Worm (Caenorhabditis elegans) whole organism, late embryonic: Measurements from ENCODE around the gene R160.13.

Source experiments
- C38D4.7 ChIP-seq: fragments of 200-800 bp; sonication (Bioruptor generic); optimal IDR thresholded peaks from 2 replicates; lab custom pipeline; 2018; ENCODE audit warnings: mild to moderate bottlenecking, missing genetic modification characterization, moderate library complexity, missing compliant biosample characterization
- F13H6.1 ChIP-seq: sonication (generic microtip); optimal IDR thresholded peaks from 2 replicates; lab custom pipeline; 2016; ENCODE audit warnings: missing genetic modification characterization, missing compliant biosample characterization
- K02D7.2 ChIP-seq: sonication (generic microtip); optimal IDR thresholded peaks from 2 replicates; lab custom pipeline; 2017; ENCODE audit warnings: mild to moderate bottlenecking, missing genetic modification characterization, missing compliant biosample characterization
- K09A11.1 ChIP-seq: sonication (generic microtip); optimal IDR thresholded peaks from 2 replicates; lab custom pipeline; 2017; ENCODE audit warnings: antibody characterized with exemption, mild to moderate bottlenecking, missing genetic modification characterization, missing compliant biosample characterization; ENCODE audit not compliant: insufficient read depth
- Y22D7AL.16 ChIP-seq: sonication (generic microtip); optimal IDR thresholded peaks from 2 replicates; lab custom pipeline; 2016; ENCODE audit warnings: missing genetic modification characterization, missing compliant biosample characterization
- ahr-1 ChIP-seq: sonication (generic microtip); optimal IDR thresholded peaks from 2 replicates; lab custom pipeline; 2016; ENCODE audit warnings: missing genetic modification characterization, missing compliant biosample characterization
- ama-1 ChIP-seq: fragments of 150-350 bp; optimal IDR thresholded peaks from 2 replicates; lab custom pipeline; 2014
- ceh-14 ChIP-seq: sonication (generic microtip); optimal IDR thresholded peaks from 2 replicates; lab custom pipeline; 2016; ENCODE audit warnings: missing genotype, missing genetic modification characterization, missing compliant biosample characterization
- ceh-18 ChIP-seq: sonication (generic microtip); optimal IDR thresholded peaks from 2 replicates; lab custom pipeline; 2016; ENCODE audit warnings: missing genetic modification characterization, missing compliant biosample characterization
- ceh-2 ChIP-seq: sonication (generic microtip); optimal IDR thresholded peaks from 2 replicates; lab custom pipeline; 2016; ENCODE audit warnings: missing genotype, missing genetic modification characterization, missing compliant biosample characterization
- ceh-22 ChIP-seq: sonication (generic microtip); optimal IDR thresholded peaks from 2 replicates; lab custom pipeline; 2017; ENCODE audit warnings: missing biosample characterization, missing genetic modification characterization
- ceh-24 ChIP-seq: sonication (generic microtip); optimal IDR thresholded peaks from 2 replicates; lab custom pipeline; 2016; ENCODE audit warnings: mild to moderate bottlenecking, missing genetic modification characterization, missing compliant biosample characterization
- ceh-45 ChIP-seq: fragments of 200-800 bp; sonication (Bioruptor generic); IDR thresholded peaks from 2 replicates; pipeline ENCODE4 v1.3.6; 2022; ENCODE audit warnings: missing genetic modification reagents, missing genetic modification characterization, missing compliant biosample characterization
- che-1 ChIP-seq: sonication (generic microtip); optimal IDR thresholded peaks from 2 replicates; lab custom pipeline; 2016; ENCODE audit warnings: mild to moderate bottlenecking, missing genetic modification characterization, missing compliant biosample characterization
- dmd-4 ChIP-seq: sonication (generic microtip); optimal IDR thresholded peaks from 2 replicates; lab custom pipeline; 2016; ENCODE audit warnings: borderline replicate concordance, missing genetic modification characterization, missing compliant biosample characterization
- dve-1 ChIP-seq: sonication (generic microtip); optimal IDR thresholded peaks from 2 replicates; lab custom pipeline; 2017; ENCODE audit warnings: antibody characterized with exemption, mild to moderate bottlenecking, missing genetic modification characterization, missing compliant biosample characterization
- eyg-1 ChIP-seq: sonication (generic microtip); optimal IDR thresholded peaks from 2 replicates; lab custom pipeline; 2016; ENCODE audit warnings: missing genotype, missing genetic modification characterization, missing compliant biosample characterization
- fkh-10 ChIP-seq: fragments of 150-350 bp; optimal IDR thresholded peaks from 2 replicates; lab custom pipeline; 2014; ENCODE audit warnings: missing biosample characterization, missing genetic modification reagents, missing genetic modification characterization
- fkh-6 ChIP-seq: sonication (generic microtip); optimal IDR thresholded peaks from 2 replicates; lab custom pipeline; 2016; ENCODE audit warnings: missing genetic modification characterization, missing compliant biosample characterization
- hlh-13 ChIP-seq: fragments of 200-800 bp; sonication (Bioruptor generic); optimal IDR thresholded peaks from 2 replicates; lab custom pipeline; 2018; ENCODE audit warnings: mild to moderate bottlenecking, missing genetic modification characterization, missing compliant biosample characterization
- hlh-15 ChIP-seq: sonication (generic microtip); optimal IDR thresholded peaks from 2 replicates; lab custom pipeline; 2016; ENCODE audit warnings: missing genetic modification characterization, missing compliant biosample characterization
- hlh-6 ChIP-seq: sonication (generic microtip); optimal IDR thresholded peaks from 2 replicates; lab custom pipeline; 2016; ENCODE audit warnings: missing genotype, missing genetic modification characterization, missing compliant biosample characterization
- lin-11 ChIP-seq: fragments of 200-800 bp; sonication (Bioruptor generic); optimal IDR thresholded peaks from 2 replicates; lab custom pipeline; 2018; ENCODE audit warnings: mild to moderate bottlenecking, missing genetic modification characterization, missing compliant biosample characterization
- nhr-11 ChIP-seq: fragments of 150-350 bp; optimal IDR thresholded peaks from 2 replicates; lab custom pipeline; 2014; ENCODE audit warnings: missing biosample characterization, missing genetic modification characterization
- npax-4 ChIP-seq: sonication (generic microtip); optimal IDR thresholded peaks from 2 replicates; lab custom pipeline; 2016; ENCODE audit warnings: missing genetic modification characterization, missing compliant biosample characterization
- odd-2 ChIP-seq: sonication (generic microtip); optimal IDR thresholded peaks from 2 replicates; lab custom pipeline; 2017; ENCODE audit warnings: antibody characterized with exemption, mild to moderate bottlenecking, missing genetic modification characterization, missing compliant biosample characterization
- pag-3 ChIP-seq: sonication (generic microtip); optimal IDR thresholded peaks from 2 replicates; lab custom pipeline; 2016; ENCODE audit warnings: missing compliant biosample characterization, missing genetic modification characterization, borderline replicate concordance
- pax-1 ChIP-seq: fragments of 150-350 bp; optimal IDR thresholded peaks from 2 replicates; lab custom pipeline; 2014; ENCODE audit warnings: missing biosample characterization, missing genetic modification characterization
- pqm-1 ChIP-seq: sonication (generic microtip); optimal IDR thresholded peaks from 2 replicates; lab custom pipeline; 2016; ENCODE audit warnings: missing genetic modification characterization, missing compliant biosample characterization
- pros-1 ChIP-seq: fragments of 150-350 bp; optimal IDR thresholded peaks from 2 replicates; lab custom pipeline; 2014; ENCODE audit warnings: missing biosample characterization, missing genetic modification reagents, missing genetic modification characterization
- ref-2 ChIP-seq: sonication (generic microtip); optimal IDR thresholded peaks from 2 replicates; lab custom pipeline; 2016; ENCODE audit warnings: missing genetic modification characterization, missing compliant biosample characterization
- rnt-1 ChIP-seq: sonication (generic microtip); optimal IDR thresholded peaks from 2 replicates; lab custom pipeline; 2016; ENCODE audit warnings: missing genetic modification characterization, missing compliant biosample characterization
- sox-2 ChIP-seq: fragments of 200-800 bp; sonication (Bioruptor generic); IDR thresholded peaks from 2 replicates; pipeline ENCODE4 v1.3.6; 2022; ENCODE audit warnings: missing genetic modification reagents, missing genetic modification characterization, missing compliant biosample characterization
- ttx-3 ChIP-seq: sonication (generic microtip); optimal IDR thresholded peaks from 2 replicates; lab custom pipeline; 2016; ENCODE audit warnings: missing genetic modification reagents, missing genetic modification characterization, missing compliant biosample characterization
- unc-3 ChIP-seq, 2 experiments: fragments of 200-800 bp in 1 of 2; sonication (Bioruptor generic) in 1 of 2; sonication (generic microtip) in 1 of 2; conservative IDR thresholded peaks in 1 of 2; optimal IDR thresholded peaks in 1 of 2; 2 replicates each; pipeline versions ENCODE4 v1.3.6 to Lab custom; 2016 to 2022; ENCODE audit warnings: missing compliant biosample characterization in 2 of 2, missing genetic modification characterization in 2 of 2, missing genetic modification reagents in 1 of 2
- unc-42 ChIP-seq: sonication (generic microtip); optimal IDR thresholded peaks from 2 replicates; lab custom pipeline; 2016; ENCODE audit warnings: missing genotype, missing genetic modification characterization, missing compliant biosample characterization
- unc-55 ChIP-seq: sonication (generic microtip); optimal IDR thresholded peaks from 2 replicates; lab custom pipeline; 2017; ENCODE audit warnings: missing biosample characterization, missing genetic modification reagents, missing genetic modification characterization
- unc-86 ChIP-seq: sonication (generic microtip); optimal IDR thresholded peaks from 2 replicates; lab custom pipeline; 2016; ENCODE audit warnings: missing genetic modification characterization, missing compliant biosample characterization
- zip-5 ChIP-seq: sonication (generic microtip); optimal IDR thresholded peaks from 2 replicates; lab custom pipeline; 2016; ENCODE audit warnings: missing genetic modification characterization, missing compliant biosample characterization
- ztf-16 ChIP-seq: sonication (generic microtip); optimal IDR thresholded peaks from 2 replicates; lab custom pipeline; 2017; ENCODE audit warnings: missing genetic modification characterization, missing compliant biosample characterization

Gene R160.13

DNA sequence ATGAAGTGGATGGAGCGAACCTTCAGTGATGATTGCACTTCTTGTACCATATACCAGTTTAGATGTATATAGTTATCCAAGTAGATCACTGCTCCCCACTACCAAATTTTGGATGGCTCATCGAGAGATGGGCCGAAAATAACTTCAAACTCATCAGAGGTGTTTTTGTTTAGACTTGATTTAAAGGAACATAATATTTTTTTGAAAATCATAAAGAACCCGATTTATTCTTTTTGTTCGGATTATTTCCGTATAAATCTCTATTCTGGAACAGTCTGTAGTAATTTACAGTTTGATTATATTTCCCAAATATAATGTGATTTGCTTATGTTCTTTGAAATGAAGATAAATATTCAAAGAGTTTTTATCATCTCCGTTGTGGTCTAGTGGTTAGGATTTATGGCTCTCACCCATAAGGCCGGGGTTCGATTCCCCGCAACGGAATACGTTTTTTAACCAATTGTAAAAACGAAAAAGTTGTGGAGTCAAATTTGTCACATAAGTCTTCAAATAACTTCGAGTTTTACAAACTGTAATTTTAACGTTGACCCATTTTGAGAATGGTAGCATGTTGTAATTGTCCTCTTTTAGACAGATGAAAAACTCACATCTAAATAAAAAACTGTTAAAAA is 39.1 kb upstream of the R160.13 start:
- no peak for TF ChIP-seq nhr-11 (tag; lab: Kevin White, UChicago)
- no peak for TF ChIP-seq ceh-18 (tag; lab: Kevin White, UChicago)
- no peak for TF ChIP-seq hlh-6 (tag; lab: Kevin White, UChicago)
- TF ChIP-seq fkh-6 (tag; lab: Kevin White, UChicago), result no peak
- TF ChIP-seq hlh-15 (tag; lab: Kevin White, UChicago), result no peak
- TF ChIP-seq pros-1 (tag; lab: Kevin White, UChicago), result no peak
- TF ChIP-seq K09A11.1 (tag; lab: Kevin White, UChicago), result no peak
- TF ChIP-seq ttx-3 (tag; lab: Kevin White, UChicago), result no peak
- TF ChIP-seq ceh-45, result no peak
- TF ChIP-seq ceh-14 (tag; lab: Kevin White, UChicago), result no peak
- TF ChIP-seq unc-42 (tag; lab: Kevin White, UChicago), result no peak
- no peak for TF ChIP-seq C38D4.7 (GFP tag; lab: Kevin White, UChicago)
- no peak for TF ChIP-seq unc-86

DNA sequence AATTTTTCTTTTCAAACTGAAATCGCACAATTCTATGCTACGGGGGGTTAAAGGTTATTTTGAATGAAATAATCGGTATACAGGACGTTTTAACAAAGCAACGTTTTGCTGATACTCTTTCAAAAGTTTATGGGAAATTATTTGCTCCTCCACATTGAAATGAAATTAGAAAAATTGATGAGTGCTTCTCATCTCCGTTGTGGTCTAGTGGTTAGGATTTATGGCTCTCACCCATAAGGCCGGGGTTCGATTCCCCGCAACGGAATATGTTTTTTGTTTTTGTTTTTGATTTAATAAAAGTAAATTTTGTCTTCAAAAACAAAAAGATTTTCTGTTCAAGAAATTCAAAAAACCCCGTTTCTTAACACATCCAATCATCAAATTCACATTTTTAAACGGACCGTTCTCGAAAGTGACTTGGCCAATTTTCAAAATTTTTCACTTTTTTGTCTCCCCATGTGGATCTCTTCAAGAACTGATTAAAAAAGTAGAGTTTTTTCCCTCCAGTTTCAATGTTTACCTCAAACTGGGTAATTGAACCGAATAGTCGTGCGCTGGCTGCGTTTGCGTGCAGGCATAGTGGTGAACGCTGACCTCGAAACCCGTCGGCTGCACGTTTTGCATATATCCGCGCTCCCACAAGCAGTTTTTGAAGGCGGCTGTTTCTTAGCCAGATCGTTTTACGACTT is 38.4 kb upstream of the R160.13 start:
- TF ChIP-seq odd-2 (tag; lab: Kevin White, UChicago), result no peak
- no peak for TF ChIP-seq ceh-22 (tag; lab: Kevin White, UChicago)
- TF ChIP-seq ama-1 (lab: Kevin White, UChicago), result no peak
- TF ChIP-seq Y22D7AL.16, result no peak
- TF ChIP-seq dve-1 (tag; lab: Kevin White, UChicago), result no peak
- no peak for TF ChIP-seq ceh-45
- no peak for TF ChIP-seq K02D7.2 (tag; lab: Kevin White, UChicago)
- TF ChIP-seq sox-2 (GFP tag; lab: Robert Waterston, UW), result no peak
- no peak for TF ChIP-seq unc-3 (GFP tag; conservative IDR thresholded peaks at IDR 0.05; lab: Robert Waterston, UW)
- TF ChIP-seq unc-3 (tag; optimal IDR thresholded peaks at IDR 0.05; lab: Kevin White, UChicago), result no peak
- TF ChIP-seq pqm-1 (tag; lab: Kevin White, UChicago), result no peak
- no peak for TF ChIP-seq F13H6.1 (tag; lab: Kevin White, UChicago)
- no peak for TF ChIP-seq ceh-2 (tag; lab: Kevin White, UChicago)
- TF ChIP-seq nhr-11 (tag; lab: Kevin White, UChicago), result no peak

DNA sequence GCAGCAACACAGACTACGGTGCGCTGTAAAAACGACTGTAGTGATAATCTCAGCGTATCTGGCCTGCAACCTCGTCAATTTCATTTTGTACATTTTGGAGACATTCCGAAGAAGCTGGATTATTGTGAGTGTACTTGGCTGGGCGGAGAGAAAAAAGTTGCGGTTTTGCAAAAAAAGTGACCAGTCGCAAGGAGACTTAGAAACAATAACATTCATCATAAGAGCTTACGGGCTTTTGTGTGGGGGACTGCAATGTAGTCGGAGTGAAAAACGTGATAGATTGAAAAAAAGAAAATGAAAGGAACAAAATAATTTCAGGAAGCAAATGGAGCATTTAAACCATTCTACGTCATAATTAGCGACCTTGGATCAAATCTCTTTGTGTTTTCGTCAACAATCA is 37.2 kb upstream of the R160.13 start:
- TF ChIP-seq che-1 (no peak), eyg-1 (tag; lab: Kevin White, UChicago) (no peak), ztf-16 (tag; lab: Kevin White, UChicago) (no peak), ceh-22 (tag; lab: Kevin White, UChicago) (no peak), zip-5 (no peak), nhr-11 (tag; lab: Kevin White, UChicago) (no peak), npax-4 (tag; lab: Kevin White, UChicago) (no peak), ref-2 (tag; lab: Kevin White, UChicago) (no peak)

DNA sequence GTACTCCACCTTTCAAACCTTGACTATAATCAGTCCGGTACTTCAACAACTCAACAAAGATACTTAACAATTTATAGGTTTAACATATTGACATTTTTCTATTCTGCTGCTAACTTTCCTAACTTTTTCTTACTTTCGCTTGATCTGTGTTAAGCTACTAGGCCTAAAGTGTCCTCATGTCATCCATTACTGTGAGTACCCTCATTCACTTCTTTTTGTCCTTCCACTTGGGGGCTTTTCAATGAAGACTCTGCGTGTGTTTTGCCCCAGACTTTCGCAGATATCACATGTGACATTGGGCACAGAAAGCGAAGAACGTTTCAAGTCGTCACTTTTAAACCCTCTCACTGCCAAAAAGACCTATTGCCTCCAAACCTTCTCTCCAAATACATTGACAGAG is 33.4 kb upstream of the R160.13 start:
- TF ChIP-seq hlh-13 (no peak), ahr-1 (no peak), ceh-45 (no peak), pax-1 (no peak), unc-55 (GFP tag; lab: Kevin White, UChicago) (no peak), fkh-10 (GFP tag; lab: Kevin White, UChicago) (no peak), che-1 (no peak), ztf-16 (tag; lab: Kevin White, UChicago) (no peak), rnt-1 (tag; lab: Kevin White, UChicago) (no peak), lin-11 (tag; lab: Kevin White, UChicago) (no peak), dmd-4 (tag; lab: Kevin White, UChicago) (no peak), eyg-1 (tag; lab: Kevin White, UChicago) (no peak), pag-3 (no peak), ceh-24 (no peak)
- TF ChIP-seq, all 69 proteins: peak for 0
